Worm (Caenorhabditis elegans) whole organism, L4 larva: ENCODE data around the gene R12B2.3.
A peak's percentile ranks its signal among the peaks of the same experiment; 100 is the strongest.

Source experiments
- D1046.2 ChIP-seq: fragments of 200-800 bp; sonication (Bioruptor generic); IDR thresholded peaks from 2 replicates; pipeline ENCODE4 v1.3.6; 2022; ENCODE audit warnings: missing genetic modification characterization, missing compliant biosample characterization
- F26F4.8 ChIP-seq: fragments of 200-800 bp; sonication (Bioruptor generic); conservative IDR thresholded peaks from 2 replicates; pipeline ENCODE4 v1.3.6; 2022; ENCODE audit warnings: missing genetic modification characterization, missing compliant biosample characterization
- F49E8.2 ChIP-seq: sonication (generic microtip); optimal IDR thresholded peaks from 2 replicates; lab custom pipeline; 2016; ENCODE audit warnings: missing compliant biosample characterization, mild to moderate bottlenecking, missing genetic modification characterization, borderline replicate concordance
- R02D3.7 ChIP-seq: fragments of 150-350 bp; sonication (generic microtip); optimal IDR thresholded peaks from 3 replicates; lab custom pipeline; 2014; ENCODE audit warnings: missing biosample characterization, missing genetic modification characterization
- T20F7.1 ChIP-seq: fragments of 200-800 bp; sonication (Bioruptor generic); optimal IDR thresholded peaks from 2 replicates; lab custom pipeline; 2018; ENCODE audit warnings: mild to moderate bottlenecking, missing genetic modification characterization, missing compliant biosample characterization
- Y48G9A.11 ChIP-seq: fragments of 200-800 bp; sonication (Bioruptor generic); IDR thresholded peaks from 2 replicates; pipeline ENCODE4 v1.3.6; 2022; ENCODE audit warnings: missing genetic modification reagents, missing genetic modification characterization, missing compliant biosample characterization
- Y5F2A.4 ChIP-seq: fragments of 200-800 bp; sonication (Bioruptor generic); optimal IDR thresholded peaks from 2 replicates; lab custom pipeline; 2018; ENCODE audit warnings: mild to moderate bottlenecking, missing genetic modification characterization, missing compliant biosample characterization
- ZK546.5 ChIP-seq, 2 experiments: sonication (generic microtip); optimal IDR thresholded peaks; 2 replicates each; lab custom pipeline; 2017; ENCODE audit warnings: missing biosample characterization in 2 of 2, missing genetic modification characterization in 2 of 2
- aha-1 ChIP-seq: fragments of 150-350 bp; peaks from one replicate; lab custom pipeline; 2014; ENCODE audit warnings: missing biosample characterization, missing genetic modification characterization
- ama-1 ChIP-seq: fragments of 150-350 bp; optimal IDR thresholded peaks from 2 replicates; lab custom pipeline; 2014; ENCODE audit warnings: inconsistent platforms, mixed read lengths
- arid-1 ChIP-seq: fragments of 200-800 bp; sonication (Bioruptor generic); conservative IDR thresholded peaks from 2 replicates; pipeline ENCODE4 v1.3.6; 2022; ENCODE audit warnings: missing genetic modification reagents, missing genetic modification characterization, missing compliant biosample characterization
- attf-4 ChIP-seq: sonication (generic microtip); optimal IDR thresholded peaks from 3 replicates; lab custom pipeline; 2017; ENCODE audit warnings: missing biosample characterization, missing genetic modification characterization
- ceh-28 ChIP-seq: fragments of 150-350 bp; optimal IDR thresholded peaks from 2 replicates; lab custom pipeline; 2014; ENCODE audit warnings: missing biosample characterization, missing genetic modification reagents, missing genetic modification characterization
- ceh-32 ChIP-seq: sonication (generic microtip); optimal IDR thresholded peaks from 2 replicates; lab custom pipeline; 2016; ENCODE audit warnings: mild to moderate bottlenecking, missing genetic modification characterization, missing compliant biosample characterization; ENCODE audit not compliant: poor library complexity
- ceh-62 ChIP-seq: sonication (generic microtip); optimal IDR thresholded peaks from 2 replicates; lab custom pipeline; 2017; ENCODE audit warnings: missing biosample characterization, missing genetic modification characterization
- ceh-82 ChIP-seq: sonication (generic microtip); optimal IDR thresholded peaks from 2 replicates; lab custom pipeline; 2017; ENCODE audit warnings: missing biosample characterization, missing genetic modification characterization
- cey-2 ChIP-seq: sonication (generic microtip); optimal IDR thresholded peaks from 3 replicates; lab custom pipeline; 2017; ENCODE audit warnings: missing genetic modification characterization, mild to moderate bottlenecking, missing compliant biosample characterization, antibody characterized with exemption, borderline replicate concordance; ENCODE audit not compliant: insufficient read depth
- daf-16 ChIP-seq, 3 experiments: sonication (generic microtip); optimal IDR thresholded peaks; 2 replicates each; lab custom pipeline; 2016 to 2017; ENCODE audit warnings: missing genetic modification characterization in 3 of 3, missing genetic modification reagents in 3 of 3, mild to moderate bottlenecking in 2 of 3, missing compliant biosample characterization in 2 of 3, missing biosample characterization in 1 of 3, moderate library complexity in 1 of 3
- daf-19 ChIP-seq: fragments of 200-800 bp; sonication (Bioruptor generic); conservative IDR thresholded peaks from 2 replicates; pipeline ENCODE4 v1.3.6; 2022; ENCODE audit warnings: missing genetic modification characterization, missing compliant biosample characterization
- dmd-8 ChIP-seq: fragments of 200-800 bp; sonication (Bioruptor generic); IDR thresholded peaks from 2 replicates; pipeline ENCODE4 v1.3.6; 2022; ENCODE audit warnings: missing genetic modification characterization, missing compliant biosample characterization
- egl-43 ChIP-seq: fragments of 200-800 bp; sonication (Bioruptor generic); IDR thresholded peaks from 2 replicates; pipeline ENCODE4 v1.3.6; 2022; ENCODE audit warnings: missing genetic modification reagents, missing genetic modification characterization, missing compliant biosample characterization
- fos-1 ChIP-seq: fragments of 150-350 bp; optimal IDR thresholded peaks from 2 replicates; lab custom pipeline; 2014; ENCODE audit warnings: missing biosample characterization, missing genetic modification characterization
- gei-8 ChIP-seq: fragments of 200-800 bp; sonication (Bioruptor generic); optimal IDR thresholded peaks from 2 replicates; lab custom pipeline; 2018; ENCODE audit warnings: mild to moderate bottlenecking, missing genetic modification characterization, missing compliant biosample characterization
- hif-1 ChIP-seq, 2 experiments: sonication (generic microtip); optimal IDR thresholded peaks; 2 replicates each; lab custom pipeline; 2016 to 2017; ENCODE audit warnings: missing compliant biosample characterization in 2 of 2, missing genetic modification characterization in 2 of 2, missing genetic modification reagents in 2 of 2, missing genotype in 2 of 2, mild to moderate bottlenecking in 1 of 2
- hlh-11 ChIP-seq: fragments of 200-800 bp; sonication (Bioruptor generic); optimal IDR thresholded peaks from 2 replicates; lab custom pipeline; 2018; ENCODE audit warnings: mild to moderate bottlenecking, missing genetic modification characterization, missing compliant biosample characterization
- jun-1 ChIP-seq: fragments of 150-350 bp; optimal IDR thresholded peaks from 2 replicates; lab custom pipeline; 2014; ENCODE audit warnings: missing biosample characterization, missing genetic modification reagents, missing genetic modification characterization
- lim-7 ChIP-seq: fragments of 200-800 bp; sonication (Bioruptor generic); IDR thresholded peaks from 2 replicates; pipeline ENCODE4 v1.3.6; 2022; ENCODE audit warnings: missing genetic modification characterization, missing compliant biosample characterization
- lin-15B ChIP-seq: fragments of 150-350 bp; sonication (generic microtip); optimal IDR thresholded peaks from 3 replicates; lab custom pipeline; 2014; ENCODE audit warnings: missing biosample characterization, missing genetic modification characterization
- lin-29 ChIP-seq: fragments of 200-800 bp; sonication (Bioruptor generic); IDR thresholded peaks from 2 replicates; pipeline ENCODE4 v1.3.6; 2022; ENCODE audit warnings: missing genetic modification reagents, missing genetic modification characterization, missing compliant biosample characterization
- lin-38 ChIP-seq: fragments of 200-800 bp; sonication (Bioruptor generic); IDR thresholded peaks from 2 replicates; pipeline ENCODE4 v1.3.6; 2022; ENCODE audit warnings: missing genetic modification reagents, missing genetic modification characterization, missing compliant biosample characterization
- lin-39 ChIP-seq: fragments of 150-350 bp; optimal IDR thresholded peaks from 2 replicates; lab custom pipeline; 2014; ENCODE audit warnings: missing biosample characterization, missing genetic modification reagents, missing genetic modification characterization
- lir-3 ChIP-seq: sonication (generic microtip); optimal IDR thresholded peaks from 2 replicates; lab custom pipeline; 2016; ENCODE audit warnings: mild to moderate bottlenecking, missing genetic modification characterization, missing compliant biosample characterization
- mdt-29 ChIP-seq: fragments of 200-800 bp; sonication (Bioruptor generic); IDR thresholded peaks from 2 replicates; pipeline ENCODE4 v1.3.6; 2022; ENCODE audit warnings: missing genetic modification reagents, missing genetic modification characterization, missing compliant biosample characterization
- mxl-2 ChIP-seq: fragments of 200-800 bp; sonication (Bioruptor generic); conservative IDR thresholded peaks from 2 replicates; pipeline ENCODE4 v1.3.6; 2022; ENCODE audit warnings: missing genetic modification reagents, missing genetic modification characterization, missing compliant biosample characterization
- nhr-111 ChIP-seq: fragments of 200-800 bp; sonication (Bioruptor generic); optimal IDR thresholded peaks from 2 replicates; lab custom pipeline; 2018; ENCODE audit warnings: mild to moderate bottlenecking, missing genetic modification characterization, missing compliant biosample characterization
- nhr-28 ChIP-seq: fragments of 150-350 bp; optimal IDR thresholded peaks from 2 replicates; lab custom pipeline; 2014; ENCODE audit warnings: missing biosample characterization, missing genetic modification characterization
- nhr-48 ChIP-seq: sonication (generic microtip); optimal IDR thresholded peaks from 2 replicates; lab custom pipeline; 2016; ENCODE audit warnings: mild to moderate bottlenecking, missing genetic modification characterization, missing compliant biosample characterization
- nhr-6 ChIP-seq: fragments of 150-350 bp; optimal IDR thresholded peaks from 2 replicates; lab custom pipeline; 2014; ENCODE audit warnings: missing biosample characterization, missing genetic modification characterization
- nhr-76 ChIP-seq: fragments of 150-350 bp; optimal IDR thresholded peaks from 2 replicates; lab custom pipeline; 2014; ENCODE audit warnings: missing biosample characterization, missing genetic modification characterization
- nhr-77 ChIP-seq: fragments of 150-350 bp; optimal IDR thresholded peaks from 2 replicates; lab custom pipeline; 2014; ENCODE audit warnings: missing biosample characterization, missing genetic modification characterization
- php-3 ChIP-seq: fragments of 200-800 bp; sonication (Bioruptor generic); IDR thresholded peaks from 2 replicates; pipeline ENCODE4 v1.3.6; 2022; ENCODE audit warnings: missing genetic modification reagents, missing genetic modification characterization, missing compliant biosample characterization
- rbr-2 ChIP-seq: sonication (generic microtip); optimal IDR thresholded peaks from 2 replicates; lab custom pipeline; 2016; ENCODE audit warnings: missing genotype, missing genetic modification characterization, missing compliant biosample characterization
- set-16 ChIP-seq: fragments of 200-800 bp; sonication (Bioruptor generic); IDR thresholded peaks from 2 replicates; pipeline ENCODE4 v1.3.6; 2022; ENCODE audit warnings: missing genetic modification reagents, missing genetic modification characterization, missing compliant biosample characterization
- skn-1 ChIP-seq: fragments of 150-350 bp; optimal IDR thresholded peaks from 2 replicates; lab custom pipeline; 2014; ENCODE audit warnings: missing biosample characterization, missing genetic modification characterization
- spr-1 ChIP-seq: sonication (generic microtip); optimal IDR thresholded peaks from 2 replicates; lab custom pipeline; 2016; ENCODE audit warnings: mild to moderate bottlenecking, missing genetic modification characterization, missing compliant biosample characterization
- spr-3 ChIP-seq: fragments of 200-800 bp; sonication (Bioruptor generic); optimal IDR thresholded peaks from 2 replicates; lab custom pipeline; 2018; ENCODE audit warnings: mild to moderate bottlenecking, missing genetic modification characterization, missing compliant biosample characterization
- tra-1 ChIP-seq: fragments of 200-800 bp; sonication (Bioruptor generic); IDR thresholded peaks from 2 replicates; pipeline ENCODE4 v1.3.6; 2022; ENCODE audit warnings: missing genetic modification reagents, missing genetic modification characterization, missing compliant biosample characterization
- unc-39 ChIP-seq: sonication (generic microtip); optimal IDR thresholded peaks from 2 replicates; lab custom pipeline; 2017; ENCODE audit warnings: missing biosample characterization, missing genetic modification characterization
- vab-7 ChIP-seq: fragments of 200-800 bp; sonication (Bioruptor generic); IDR thresholded peaks from 2 replicates; pipeline ENCODE4 v1.3.6; 2022; ENCODE audit warnings: missing genetic modification reagents, missing genetic modification characterization, missing compliant biosample characterization
- zfp-3 ChIP-seq: fragments of 200-800 bp; sonication (Bioruptor generic); conservative IDR thresholded peaks from 2 replicates; pipeline ENCODE4 v1.3.6; 2022; ENCODE audit warnings: missing genetic modification reagents, missing genetic modification characterization, missing compliant biosample characterization
- zip-11 ChIP-seq: fragments of 200-800 bp; sonication (Bioruptor generic); IDR thresholded peaks from 2 replicates; pipeline ENCODE4 v1.3.6; 2022; ENCODE audit warnings: missing genetic modification characterization, missing compliant biosample characterization
- ztf-7 ChIP-seq: fragments of 150-350 bp; optimal IDR thresholded peaks from 2 replicates; lab custom pipeline; 2014; ENCODE audit warnings: missing biosample characterization, missing genetic modification characterization

R12B2.3 gene

ce11 chrIII:5855637-5856179, 50.3 kb downstream of the R12B2.3 start, which contains the start of the genes cct-6 and alh-9 (continued):
- TF ChIP-seq lin-39 (tag; lab: Kevin White, UChicago) (no peak), nhr-76 (no peak), cey-2 (tag; lab: Kevin White, UChicago) (no peak), lin-29 (GFP tag; lab: Robert Waterston, UW) (no peak), hlh-11 (peak; percentile 61), ceh-32 (tag; lab: Kevin White, UChicago) (no peak), set-16 (GFP tag; lab: Robert Waterston, UW) (no peak), daf-19 (GFP tag; lab: Robert Waterston, UW) (no peak), nhr-28 (tag; lab: Kevin White, UChicago) (peak; percentile 49), jun-1 (tag; lab: Kevin White, UChicago) (no peak), F49E8.2 (no peak), egl-43 (no peak), lir-3 (tag; lab: Kevin White, UChicago) (no peak), zfp-3 (no peak; the same call in 1 of the 2 replicates), arid-1 (GFP tag; lab: Robert Waterston, UW) (no peak; the same call in 1 of the 2 replicates), ceh-28 (tag; lab: Kevin White, UChicago) (no peak), fos-1 (tag; lab: Kevin White, UChicago) (no peak), aha-1 (tag; lab: Kevin White, UChicago) (peak; percentile 75), nhr-111 (no peak), unc-39 (tag; lab: Kevin White, UChicago) (no peak), mxl-2 (GFP tag; lab: Robert Waterston, UW) (no peak), tra-1 (GFP tag; lab: Robert Waterston, UW) (no peak), hif-1 (tag; optimal IDR thresholded peaks at IDR 0.05; lab: Kevin White, UChicago) (peak in 1 of 2 experiments; percentile 59), nhr-77 (tag; lab: Kevin White, UChicago) (peak; percentile 66), rbr-2 (tag; lab: Kevin White, UChicago) (peak; percentile 62), spr-1 (tag; lab: Kevin White, UChicago) (peak; percentile 9), Y5F2A.4 (no peak), gei-8 (GFP tag; lab: Kevin White, UChicago) (no peak), zip-11 (GFP tag; lab: Robert Waterston, UW) (no peak), lin-38 (GFP tag; lab: Robert Waterston, UW) (peak; percentile 62), mdt-29 (no peak), F26F4.8 (GFP tag; lab: Robert Waterston, UW) (no peak), vab-7 (GFP tag; lab: Robert Waterston, UW) (no peak), daf-16 (GFP tag; optimal IDR thresholded peaks at IDR 0.05; lab: Kevin White, UChicago) (peak in 1 of 2 experiments; percentile 17), daf-16 (tag; optimal IDR thresholded peaks at IDR 0.05; lab: Kevin White, UChicago) (peak; percentile 65), ceh-62 (no peak), D1046.2 (no peak), nhr-6 (peak; percentile 81), lin-15B (tag; lab: Kevin White, UChicago) (no peak), spr-3 (GFP tag; lab: Kevin White, UChicago) (no peak), skn-1 (tag; lab: Kevin White, UChicago) (no peak), ceh-82 (tag; lab: Kevin White, UChicago) (no peak), Y48G9A.11 (GFP tag; lab: Robert Waterston, UW) (no peak), ztf-7 (tag; lab: Kevin White, UChicago) (peak; percentile 71), php-3 (GFP tag; lab: Robert Waterston, UW) (no peak), R02D3.7 (peak; percentile 74), nhr-48 (tag; lab: Kevin White, UChicago) (no peak), attf-4 (tag; lab: Kevin White, UChicago) (no peak), dmd-8 (no peak), lim-7 (no peak), ama-1 (lab: Kevin White, UChicago) (no peak), ZK546.5 (tag; optimal IDR thresholded peaks at IDR 0.05; lab: Kevin White, UChicago) (no peak), T20F7.1 (GFP tag; lab: Kevin White, UChicago) (no peak)
